Worm (Caenorhabditis elegans): ENCODE measurements around the gene R01E6.7.

- no peak for TF ChIP-seq F13C5.2 (tag; optimal IDR thresholded peaks at IDR 0.05)
- TF ChIP-seq ets-7 (tag; optimal IDR thresholded peaks at IDR 0.05): no peak
- no peak for TF ChIP-seq ama-1 (optimal IDR thresholded peaks at IDR 0.05)
- TF ChIP-seq hmg-4 (GFP tag; optimal IDR thresholded peaks at IDR 0.05): no peak
- TF ChIP-seq ceh-36 (tag; optimal IDR thresholded peaks at IDR 0.05): no peak
- no peak for TF ChIP-seq flt-1 (GFP tag; IDR thresholded peaks at IDR 0.05)
- TF ChIP-seq scrt-1 (GFP tag; IDR thresholded peaks at IDR 0.05): no peak
- TF ChIP-seq B0310.2 (tag; optimal IDR thresholded peaks at IDR 0.05): no peak
- TF ChIP-seq tbx-37 (GFP tag; conservative IDR thresholded peaks at IDR 0.05): no peak
- no peak for TF ChIP-seq ceh-13 (GFP tag; optimal IDR thresholded peaks at IDR 0.05)
- TF ChIP-seq pes-1 (GFP tag; IDR thresholded peaks at IDR 0.05): no peak
Measured at ce11 chrX:13581820-13582219, 12.1 kb upstream of the R01E6.7 start, which contains the start of gene F54B11.10.

Data from whole organism, early embryonic.